Worm (Caenorhabditis elegans): ENCODE measurements around the gene C48A7.16.

Gene C48A7.16

DNA sequence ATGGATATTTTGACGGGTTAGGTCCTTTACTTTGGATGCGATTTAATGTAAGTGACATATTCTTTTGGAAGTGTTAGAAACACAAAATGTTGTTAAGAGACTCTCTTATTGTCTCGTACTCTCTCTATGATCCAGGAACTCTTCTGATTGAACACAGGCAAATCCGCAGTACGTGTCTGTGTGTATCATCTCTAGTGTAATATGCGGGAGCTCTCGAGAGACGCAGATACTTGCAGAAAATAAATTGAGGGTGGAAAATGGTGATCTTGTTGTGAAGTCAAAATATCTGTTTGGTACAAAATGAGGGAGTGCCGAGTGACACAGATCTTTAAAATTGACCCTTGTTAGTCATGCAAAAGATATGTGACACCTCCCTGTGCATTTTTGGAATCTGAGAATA is 1.4 kb downstream of the C48A7.16 start:
- no peak for TF ChIP-seq unc-62 (GFP tag; optimal IDR thresholded peaks at IDR 0.05)

DNA sequence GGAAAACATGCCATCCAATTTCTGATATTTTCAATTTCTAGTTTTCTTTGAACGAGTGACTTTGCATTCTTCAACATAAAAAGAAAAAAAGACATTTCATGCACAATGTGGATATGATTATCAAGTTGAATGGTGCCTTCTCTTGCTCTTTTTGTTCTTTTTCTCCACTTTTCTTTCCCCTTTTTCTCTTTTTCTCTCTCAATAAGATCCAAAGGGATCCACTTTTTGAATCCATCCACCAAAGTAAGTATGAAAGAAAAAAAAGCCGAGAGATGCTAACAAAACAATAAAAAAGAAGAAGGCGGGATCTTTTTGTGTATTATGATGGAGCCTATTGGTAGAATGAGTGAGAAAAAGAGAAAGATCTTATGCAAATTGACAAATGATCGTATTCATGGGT is 2.0 kb downstream of the C48A7.16 start:
- TF ChIP-seq unc-62 (GFP tag; optimal IDR thresholded peaks at IDR 0.05): no peak

DNA sequence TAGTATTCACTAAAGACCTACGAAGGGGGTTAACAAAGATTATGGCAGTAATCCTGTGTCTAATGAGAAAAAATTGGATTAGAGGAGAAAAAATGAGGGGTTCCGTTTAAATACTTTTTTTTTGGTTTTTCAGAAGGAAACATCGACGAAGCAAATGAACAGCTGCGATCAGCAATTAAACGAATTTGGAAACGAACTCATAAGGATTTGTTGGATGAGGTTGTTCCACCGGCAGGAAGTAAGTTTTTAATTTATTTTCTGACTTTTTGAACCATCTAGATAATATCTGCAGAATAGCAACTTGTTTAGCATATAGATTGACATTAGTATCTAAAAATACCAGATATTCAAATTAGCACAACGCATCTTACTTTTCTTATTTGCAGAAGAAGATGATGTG is 8.3 kb downstream of the C48A7.16 start:
- TF ChIP-seq unc-62 (GFP tag; optimal IDR thresholded peaks at IDR 0.05): no peak

DNA sequence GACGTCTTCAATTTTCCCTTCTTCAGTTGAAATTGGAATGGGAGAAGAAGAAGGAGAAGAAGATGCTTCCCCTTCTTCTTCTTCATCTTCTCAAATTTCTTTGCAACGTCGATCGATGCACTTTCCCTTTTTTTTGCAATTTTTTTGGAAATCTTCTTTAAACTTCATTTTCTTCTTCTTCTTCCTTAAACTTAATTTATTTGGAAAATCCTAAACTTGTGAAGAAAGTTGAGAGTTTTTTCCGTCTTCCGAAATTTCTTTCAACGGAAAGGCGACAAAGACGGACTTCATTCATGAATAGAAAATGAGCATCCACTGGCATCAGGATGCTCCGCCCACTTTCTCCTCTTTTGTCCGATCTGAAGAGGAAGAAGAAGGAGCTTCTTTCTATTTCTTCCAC is 8.9 kb downstream of the C48A7.16 start:
- no peak for TF ChIP-seq unc-62 (GFP tag; optimal IDR thresholded peaks at IDR 0.05)

DNA sequence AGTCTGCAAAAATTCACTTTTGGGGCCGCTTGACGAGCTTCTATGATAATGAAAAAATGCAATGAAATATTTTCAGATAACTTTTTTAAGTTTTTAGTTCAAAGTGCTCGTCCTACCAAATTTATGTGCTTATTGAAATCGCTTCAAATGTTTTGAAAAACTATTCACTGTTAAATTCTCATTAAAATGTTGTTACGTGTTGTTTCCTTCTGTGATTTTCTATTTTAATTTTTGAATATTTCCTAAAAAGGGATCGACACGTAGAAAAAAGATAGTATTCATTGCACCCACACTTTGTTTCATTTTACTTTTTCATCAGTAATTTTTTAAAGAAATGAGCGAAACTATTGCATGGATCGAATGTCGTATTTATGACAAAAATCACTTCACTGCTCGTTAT is 13.5 kb downstream of the C48A7.16 start, which contains the start of gene B0496.6:
Gene B0496.6 (plus strand): TSS at position 301 of the 400 bp plus-strand sequence.
- TF ChIP-seq unc-62 (GFP tag; optimal IDR thresholded peaks at IDR 0.05): no peak

DNA sequence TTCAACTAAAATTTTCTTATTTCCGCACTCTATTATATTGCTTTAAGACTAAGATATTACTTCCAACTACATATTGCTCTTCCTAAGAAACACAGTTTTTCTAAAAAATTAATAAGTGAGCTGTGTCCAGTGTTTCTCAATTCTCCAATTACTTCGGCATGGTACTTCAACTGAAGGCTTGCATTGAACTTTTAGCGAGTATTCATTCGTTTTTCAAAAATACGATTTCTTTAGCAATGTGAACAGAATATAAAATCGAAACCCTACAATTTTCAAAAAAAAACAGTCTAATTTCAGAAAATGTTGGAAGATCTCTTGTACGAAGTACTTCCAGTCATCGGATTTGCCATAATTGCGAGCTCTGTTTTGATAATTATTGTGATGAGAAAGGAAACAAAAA is 15.6 kb downstream of the C48A7.16 start, which contains the start of gene srtx-1:
Gene srtx-1 (plus strand): TSS at position 301 of the 400 bp plus-strand sequence.
- TF ChIP-seq unc-62 (GFP tag; optimal IDR thresholded peaks at IDR 0.05): no peak

DNA sequence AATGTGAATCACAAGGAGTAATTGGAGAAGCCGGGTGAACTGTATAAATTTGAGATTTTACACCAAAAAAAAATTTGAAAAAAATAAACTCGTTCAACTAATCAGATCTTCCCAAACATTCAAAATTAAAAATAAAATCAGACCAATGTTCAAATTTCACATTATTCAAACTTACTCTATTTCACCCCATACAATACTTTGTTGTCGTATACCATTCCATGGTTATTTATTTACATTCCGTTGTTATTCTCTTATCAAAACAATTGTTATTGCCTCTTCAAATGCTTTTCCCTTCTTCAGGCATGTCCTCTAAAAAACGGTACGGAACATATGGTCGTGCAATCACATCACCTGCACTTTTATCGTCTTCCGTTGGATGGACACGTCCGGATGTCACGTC is 18.9 kb downstream of the C48A7.16 start, which contains the start of gene unc-82:
Gene unc-82 (plus strand): TSS at position 301 of the 400 bp plus-strand sequence.
- no peak for TF ChIP-seq unc-62 (GFP tag; optimal IDR thresholded peaks at IDR 0.05)

DNA sequence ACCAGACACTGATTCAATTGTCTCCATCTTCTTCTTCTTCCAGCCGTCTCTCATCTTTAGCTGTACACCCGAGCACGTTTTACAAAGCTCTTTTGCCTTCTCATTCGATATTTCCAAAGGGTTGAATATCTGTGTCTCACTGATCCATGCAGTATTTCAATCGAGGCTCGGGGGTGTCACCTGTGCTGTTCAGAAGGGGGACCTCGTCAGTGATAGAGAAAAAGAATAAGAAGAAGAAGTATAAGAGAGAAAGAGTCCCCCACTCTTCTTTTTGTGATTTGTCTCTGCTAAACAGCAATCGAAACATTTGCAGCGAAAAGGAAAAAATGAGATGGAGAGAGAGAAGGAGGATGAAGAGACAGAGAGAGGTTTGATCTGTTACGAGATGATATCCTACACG is 20.8 kb downstream of the C48A7.16 start:
- TF ChIP-seq unc-62 (GFP tag; optimal IDR thresholded peaks at IDR 0.05): no peak

DNA sequence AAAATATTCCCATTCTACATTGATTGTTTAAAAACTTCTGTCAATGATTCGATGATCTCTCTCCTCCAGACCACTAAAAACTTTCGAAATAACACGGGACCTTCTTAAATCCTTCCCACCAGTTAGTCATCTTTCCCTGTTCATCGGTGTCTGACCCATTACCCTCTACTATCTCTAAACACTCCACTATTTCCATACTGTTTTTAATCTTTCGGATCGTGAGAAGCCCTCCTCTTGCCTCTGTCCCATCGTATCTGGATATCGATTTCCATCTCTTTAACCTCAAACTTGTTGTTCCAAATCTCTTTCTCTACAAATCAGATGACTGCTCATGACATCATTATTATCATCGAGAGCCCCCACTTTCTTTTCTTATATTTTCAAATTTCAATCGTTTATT is 23.1 kb downstream of the C48A7.16 start:
- no peak for TF ChIP-seq unc-62 (GFP tag; optimal IDR thresholded peaks at IDR 0.05)

DNA sequence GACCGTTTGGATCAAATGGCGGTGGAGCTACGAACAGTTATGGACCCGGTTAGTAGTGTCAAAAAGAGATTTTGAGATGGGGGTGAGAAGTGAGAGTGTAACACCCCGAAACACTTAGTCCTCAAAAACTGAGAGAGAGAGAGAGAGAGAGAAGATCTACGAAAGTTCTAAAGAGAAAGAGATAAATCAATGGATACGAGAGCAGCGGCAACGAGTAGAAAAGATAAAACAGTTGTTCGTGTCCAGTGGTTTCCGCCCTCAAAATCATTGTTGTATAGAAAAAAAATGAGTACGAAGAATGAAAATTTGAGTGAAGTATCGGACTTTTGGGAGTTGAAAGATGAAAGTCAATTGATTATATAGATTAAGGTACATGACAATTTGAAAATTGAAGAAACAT is 23.7 kb downstream of the C48A7.16 start:
- no peak for TF ChIP-seq unc-62 (GFP tag; optimal IDR thresholded peaks at IDR 0.05)

DNA sequence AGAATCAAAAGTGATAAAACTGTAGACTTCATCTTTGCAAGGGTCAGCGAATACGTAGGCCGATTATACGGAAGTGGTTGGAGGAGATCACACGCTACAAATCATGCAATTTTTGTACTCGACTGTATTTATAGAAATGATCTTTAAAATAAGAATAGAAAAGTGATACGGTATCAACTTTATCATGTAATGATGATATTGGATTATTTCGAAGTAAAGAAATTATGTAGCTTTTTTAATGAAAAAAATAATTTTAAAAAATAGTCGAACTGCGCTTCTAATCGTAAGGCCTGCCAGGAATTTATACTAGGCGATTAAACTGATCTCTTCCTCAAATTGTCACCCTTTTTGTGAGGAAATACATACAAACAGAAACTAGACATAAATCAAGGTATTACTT is 28.6 kb downstream of the C48A7.16 start, which contains the start of gene B0496.11:
Gene B0496.11 (minus strand): TSS at position 101 of the 400 bp plus-strand sequence.
- no peak for TF ChIP-seq unc-62 (GFP tag; optimal IDR thresholded peaks at IDR 0.05)

DNA sequence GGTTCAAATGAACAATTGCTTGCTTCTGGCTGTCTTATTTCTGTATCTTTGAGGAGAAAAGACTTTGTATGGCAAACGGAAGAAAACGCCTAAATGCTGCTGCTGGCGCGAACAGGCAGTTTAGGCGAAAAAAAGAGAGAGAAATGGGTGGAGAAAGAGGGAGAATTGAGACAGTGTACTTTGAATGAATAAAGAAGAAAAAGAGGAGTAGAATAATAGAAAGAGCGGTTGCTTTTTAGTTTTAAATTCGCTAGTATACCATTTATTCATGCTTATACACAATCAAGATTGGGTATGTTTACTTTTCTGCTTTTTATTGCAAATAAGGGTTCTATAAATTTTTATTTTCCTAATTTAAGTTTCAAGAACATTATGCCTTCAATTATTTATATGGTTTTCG is 34.1 kb downstream of the C48A7.16 start:
- TF ChIP-seq unc-62 (GFP tag; optimal IDR thresholded peaks at IDR 0.05): no peak

DNA sequence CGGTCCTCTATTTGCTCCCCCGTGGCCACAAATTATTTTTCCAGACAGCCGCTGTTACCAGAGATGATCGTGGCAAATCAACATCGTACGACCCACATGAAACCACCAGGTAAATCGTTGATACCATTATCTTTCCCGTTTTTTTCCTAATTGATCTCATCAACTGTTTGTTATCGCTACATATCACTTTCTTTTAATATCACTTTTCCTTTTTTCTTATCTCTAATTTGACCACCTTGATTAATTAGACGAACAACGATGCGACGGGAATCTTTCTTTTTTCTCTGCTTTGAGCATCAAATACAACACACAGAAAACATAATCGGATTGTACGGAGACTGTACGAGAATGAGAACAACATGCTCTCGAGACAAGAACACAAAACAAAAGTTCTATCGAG is 35.0 kb downstream of the C48A7.16 start:
- no peak for TF ChIP-seq unc-62 (GFP tag; optimal IDR thresholded peaks at IDR 0.05)

DNA sequence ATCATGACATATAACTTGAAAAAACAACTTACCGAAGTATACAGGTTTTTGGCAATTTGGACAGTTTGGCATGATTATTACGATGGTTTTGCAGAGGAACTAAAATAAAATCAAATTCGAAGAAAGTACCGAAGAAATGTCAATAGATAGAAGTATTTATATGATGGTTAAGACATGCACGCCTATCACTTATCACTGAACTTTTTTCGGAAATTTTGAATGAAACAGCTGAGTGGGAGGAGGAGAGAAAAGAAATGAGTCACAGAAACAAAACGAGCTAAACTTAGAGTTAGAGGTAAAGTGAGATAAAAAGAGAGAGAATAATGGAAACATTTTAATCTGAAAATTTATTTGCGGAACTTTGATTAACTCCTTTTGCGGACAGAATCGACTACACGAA is 40.0 kb downstream of the C48A7.16 start, which contains the start of gene valv-1:
Gene valv-1 (minus strand): TSS at position 101 of the 400 bp plus-strand sequence.
- TF ChIP-seq unc-62 (GFP tag; optimal IDR thresholded peaks at IDR 0.05): no peak

DNA sequence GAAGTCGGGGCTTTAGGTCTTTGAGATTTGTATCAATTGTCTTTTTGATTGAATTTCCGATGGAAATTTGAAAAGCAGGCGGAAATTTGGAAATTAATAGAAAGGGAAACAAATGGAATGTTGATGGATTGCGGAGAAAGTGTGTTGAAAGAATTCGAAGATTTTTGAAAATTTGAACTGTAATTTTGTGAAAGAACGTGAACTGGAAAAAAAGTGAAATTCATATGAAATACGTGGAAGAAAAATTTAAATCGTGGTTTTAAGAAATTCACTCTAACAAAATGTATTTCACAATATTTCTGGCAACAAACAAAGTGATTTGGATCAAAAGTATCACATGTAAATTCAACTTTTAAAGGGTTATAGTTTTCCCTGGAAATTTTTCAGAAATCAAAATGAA is 40.7 kb downstream of the C48A7.16 start, which contains the start of gene B0496.1:
Gene B0496.1 (plus strand): TSS at position 301 of the 400 bp plus-strand sequence.
- TF ChIP-seq unc-62 (GFP tag; optimal IDR thresholded peaks at IDR 0.05): no peak

DNA sequence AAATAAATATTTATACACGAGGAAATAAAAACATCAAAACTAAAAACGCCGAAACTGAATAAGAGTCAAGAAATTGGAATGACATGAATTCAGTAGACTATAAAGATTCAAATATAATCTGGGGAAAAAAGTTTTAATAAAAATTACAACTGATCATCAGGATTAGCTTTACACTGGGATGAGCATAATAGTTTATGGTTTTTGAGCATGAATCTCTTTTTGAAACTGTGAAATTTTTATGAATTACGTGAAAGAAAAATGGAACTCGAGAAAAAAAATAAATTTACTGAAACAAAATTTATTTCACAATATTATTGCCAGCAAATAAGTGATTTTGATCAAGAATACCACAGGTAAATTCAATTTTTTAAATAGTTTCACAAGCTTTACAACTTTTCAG is 42.3 kb downstream of the C48A7.16 start, which contains the start of gene B0496.2:
Gene B0496.2 (plus strand): TSS at position 301 of the 400 bp plus-strand sequence.
- TF ChIP-seq unc-62 (GFP tag; optimal IDR thresholded peaks at IDR 0.05): no peak

DNA sequence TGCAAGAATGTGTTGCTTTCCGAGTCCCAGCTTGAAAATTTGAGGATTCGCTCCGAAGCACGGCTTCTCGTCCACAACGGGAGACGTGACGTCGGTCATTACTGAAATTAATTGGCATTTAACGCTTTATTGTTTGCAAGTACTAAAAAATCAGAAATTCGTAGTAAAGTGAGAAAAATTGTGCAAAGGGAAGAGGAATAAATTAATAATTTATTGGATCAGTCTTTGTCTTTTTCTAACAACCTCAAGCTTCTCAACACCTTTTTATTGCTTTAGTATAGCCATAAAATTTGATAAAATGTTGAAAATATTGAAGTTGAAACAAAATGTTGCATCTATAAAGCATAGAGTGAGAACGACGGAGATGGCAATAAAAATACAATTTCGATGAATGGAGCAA is 46.1 kb downstream of the C48A7.16 start, which contains the start of gene tes-1:
Gene tes-1 (minus strand): TSS at position 101 of the 400 bp plus-strand sequence.
- TF ChIP-seq unc-62 (GFP tag; optimal IDR thresholded peaks at IDR 0.05): no peak

DNA sequence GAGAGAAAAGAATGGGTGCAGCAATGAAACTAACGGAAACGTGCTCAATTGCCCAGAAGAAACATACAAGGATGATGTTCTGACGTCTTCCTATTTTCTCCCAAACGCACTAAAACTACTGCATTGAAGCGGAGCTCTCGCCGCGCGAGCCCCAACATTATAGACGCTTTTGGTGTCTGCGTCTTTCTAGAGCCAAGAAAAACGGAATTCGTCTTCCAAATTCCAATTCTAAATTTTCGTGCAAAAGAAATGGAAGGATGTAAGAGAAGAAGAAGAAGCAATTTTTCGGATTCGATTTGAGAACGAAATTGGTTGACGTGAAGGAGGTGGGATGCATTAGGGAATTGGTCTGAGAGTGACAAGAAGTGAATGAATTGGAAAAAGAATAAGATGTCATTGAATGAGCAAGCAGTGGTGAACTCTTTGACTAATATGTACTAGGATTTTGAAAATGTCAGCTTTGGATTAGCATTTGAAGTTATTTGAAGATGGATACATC is 48.4 kb downstream of the C48A7.16 start:
- TF ChIP-seq unc-62 (GFP tag; optimal IDR thresholded peaks at IDR 0.05): no peak

Measured in whole organism, dauer.